Worm (Caenorhabditis elegans) whole organism, young adult: Measurements from ENCODE around the gene R04A9.1.

Experiments used
- B0019.2 ChIP-seq: fragments of 200-800 bp; sonication (Bioruptor generic); conservative IDR thresholded peaks from 2 replicates; pipeline ENCODE4 v1.3.6; 2022; ENCODE audit warnings: missing genetic modification reagents, missing genetic modification characterization, missing compliant biosample characterization
- B0035.1 ChIP-seq: sonication (generic microtip); optimal IDR thresholded peaks from 2 replicates; lab custom pipeline; 2016; ENCODE audit warnings: missing genetic modification characterization, mild to moderate bottlenecking, missing compliant biosample characterization, missing genotype, missing genetic modification reagents
- C06A6.2 ChIP-seq: fragments of 200-800 bp; sonication (Bioruptor generic); conservative IDR thresholded peaks from 2 replicates; pipeline ENCODE4 v1.3.6; 2022; ENCODE audit warnings: missing genetic modification characterization, missing compliant biosample characterization
- C17E4.6 ChIP-seq: fragments of 200-800 bp; sonication (Bioruptor generic); IDR thresholded peaks from 2 replicates; pipeline ENCODE4 v1.3.6; 2022; ENCODE audit warnings: missing genetic modification reagents, missing genetic modification characterization, missing compliant biosample characterization
- F10E7.11 ChIP-seq: sonication (generic microtip); optimal IDR thresholded peaks from 2 replicates; lab custom pipeline; 2017; ENCODE audit warnings: mild to moderate bottlenecking, missing genetic modification characterization, moderate library complexity, missing compliant biosample characterization
- F22D6.2 ChIP-seq: sonication (generic microtip); optimal IDR thresholded peaks from 2 replicates; lab custom pipeline; 2016; ENCODE audit warnings: mild to moderate bottlenecking, missing genetic modification characterization, missing compliant biosample characterization
- F23B12.7 ChIP-seq: sonication (generic microtip); optimal IDR thresholded peaks from 2 replicates; lab custom pipeline; 2017; ENCODE audit warnings: missing genetic modification characterization, mild to moderate bottlenecking, missing compliant biosample characterization, antibody characterized with exemption, moderate library complexity; ENCODE audit not compliant: insufficient read depth
- F39B2.1 ChIP-seq: fragments of 200-800 bp; sonication (Bioruptor generic); IDR thresholded peaks from 2 replicates; pipeline ENCODE4 v1.3.6; 2022; ENCODE audit warnings: missing genetic modification reagents, missing genetic modification characterization, missing compliant biosample characterization
- F49E8.2 ChIP-seq: sonication (generic microtip); optimal IDR thresholded peaks from 3 replicates; lab custom pipeline; 2017; ENCODE audit warnings: missing genetic modification characterization, mild to moderate bottlenecking, missing compliant biosample characterization, antibody characterized with exemption, moderate library complexity; ENCODE audit not compliant: insufficient read depth
- F57C9.4 ChIP-seq: sonication (generic microtip); optimal IDR thresholded peaks from 2 replicates; lab custom pipeline; 2017; ENCODE audit warnings: mild to moderate bottlenecking, missing genetic modification characterization, missing compliant biosample characterization
- K11D2.4 ChIP-seq: fragments of 200-800 bp; sonication (Bioruptor generic); IDR thresholded peaks from 2 replicates; pipeline ENCODE4 v1.3.6; 2022; ENCODE audit warnings: missing genetic modification reagents, missing genetic modification characterization, missing compliant biosample characterization
- K12H6.12 ChIP-seq: fragments of 200-800 bp; sonication (Bioruptor generic); optimal IDR thresholded peaks from 2 replicates; lab custom pipeline; 2018; ENCODE audit warnings: mild to moderate bottlenecking, missing genetic modification characterization, missing compliant biosample characterization
- Y53F4B.3 ChIP-seq: fragments of 200-800 bp; sonication (Bioruptor generic); IDR thresholded peaks from 2 replicates; pipeline ENCODE4 v1.3.6; 2022; ENCODE audit warnings: missing genetic modification reagents, missing genetic modification characterization, missing compliant biosample characterization
- Y53G8AR.9 ChIP-seq: fragments of 200-800 bp; sonication (Bioruptor generic); conservative IDR thresholded peaks from 2 replicates; pipeline ENCODE4 v1.3.6; 2022; ENCODE audit warnings: missing genetic modification reagents, missing genetic modification characterization, missing compliant biosample characterization
- Y56A3A.18 ChIP-seq: fragments of 200-800 bp; sonication (Bioruptor generic); IDR thresholded peaks from 2 replicates; pipeline ENCODE4 v1.3.6; 2022; ENCODE audit warnings: missing genetic modification reagents, missing genetic modification characterization, missing compliant biosample characterization
- Y95B8A.8 ChIP-seq: fragments of 200-800 bp; sonication (Bioruptor generic); IDR thresholded peaks from 2 replicates; pipeline ENCODE4 v1.3.6; 2022; ENCODE audit warnings: missing genetic modification reagents, missing genetic modification characterization, missing compliant biosample characterization
- akir-1 ChIP-seq: fragments of 200-800 bp; sonication (Bioruptor generic); optimal IDR thresholded peaks from 2 replicates; lab custom pipeline; 2018; ENCODE audit warnings: mild to moderate bottlenecking, missing genetic modification characterization, moderate library complexity, missing compliant biosample characterization
- ama-1 ChIP-seq, 3 experiments: fragments of 150-350 bp in 1 of 3; sonication (generic microtip) in 2 of 3; optimal IDR thresholded peaks; 2 replicates each; lab custom pipeline; 2014 to 2018; ENCODE audit warnings: missing biosample characterization in 2 of 3, missing genetic modification characterization in 2 of 3, missing genetic modification reagents in 2 of 3
- attf-5 ChIP-seq: fragments of 200-800 bp; sonication (Bioruptor generic); optimal IDR thresholded peaks from 2 replicates; lab custom pipeline; 2018; ENCODE audit warnings: mild to moderate bottlenecking, missing genetic modification characterization, missing compliant biosample characterization
- bed-2 ChIP-seq: fragments of 200-800 bp; sonication (Bioruptor generic); IDR thresholded peaks from 2 replicates; pipeline ENCODE4 v1.3.6; 2022; ENCODE audit warnings: missing genetic modification reagents, missing genetic modification characterization, missing compliant biosample characterization
- ccch-3 ChIP-seq: fragments of 200-800 bp; sonication (Bioruptor generic); optimal IDR thresholded peaks from 2 replicates; lab custom pipeline; 2018; ENCODE audit warnings: mild to moderate bottlenecking, missing genetic modification characterization, missing compliant biosample characterization
- ceh-79 ChIP-seq: sonication (generic microtip); optimal IDR thresholded peaks from 2 replicates; lab custom pipeline; 2017; ENCODE audit warnings: mild to moderate bottlenecking, missing genetic modification characterization, missing compliant biosample characterization
- chd-7 ChIP-seq: sonication (generic microtip); optimal IDR thresholded peaks from 2 replicates; lab custom pipeline; 2016; ENCODE audit warnings: mild to moderate bottlenecking, missing genetic modification characterization, moderate library complexity, missing compliant biosample characterization
- dpff-1 ChIP-seq: sonication (generic microtip); optimal IDR thresholded peaks from 2 replicates; lab custom pipeline; 2017; ENCODE audit warnings: mild to moderate bottlenecking, missing genetic modification characterization, missing compliant biosample characterization
- egl-18 ChIP-seq: fragments of 200-800 bp; sonication (Bioruptor generic); IDR thresholded peaks from 2 replicates; pipeline ENCODE4 v1.3.6; 2022; ENCODE audit warnings: missing genetic modification reagents, missing genetic modification characterization, missing compliant biosample characterization
- gei-17 ChIP-seq: fragments of 200-800 bp; sonication (Bioruptor generic); optimal IDR thresholded peaks from 2 replicates; lab custom pipeline; 2018; ENCODE audit warnings: mild to moderate bottlenecking, missing genetic modification characterization, missing compliant biosample characterization
- hsf-1 ChIP-seq: fragments of 200-800 bp; sonication (Bioruptor generic); IDR thresholded peaks from 2 replicates; pipeline ENCODE4 v1.3.6; 2022; ENCODE audit warnings: missing genetic modification reagents, missing genetic modification characterization, missing compliant biosample characterization
- lag-1 ChIP-seq: fragments of 200-800 bp; sonication (Bioruptor generic); IDR thresholded peaks from 2 replicates; pipeline ENCODE4 v1.3.6; 2022; ENCODE audit warnings: missing genetic modification reagents, missing genetic modification characterization, missing compliant biosample characterization
- let-526 ChIP-seq: fragments of 200-800 bp; sonication (Bioruptor generic); IDR thresholded peaks from 2 replicates; pipeline ENCODE4 v1.3.6; 2022; ENCODE audit warnings: missing genetic modification reagents, missing genetic modification characterization, missing compliant biosample characterization
- lin-26 ChIP-seq: fragments of 200-800 bp; sonication (Bioruptor generic); IDR thresholded peaks from 2 replicates; pipeline ENCODE4 v1.3.6; 2022; ENCODE audit warnings: missing genetic modification reagents, missing genetic modification characterization, missing compliant biosample characterization
- lin-35 ChIP-seq, 3 experiments: fragments of 150-350 bp in 2 of 3; sonication (generic microtip) in 1 of 3; optimal IDR thresholded peaks; 2 replicates each; lab custom pipeline; 2014 to 2018; ENCODE audit warnings: missing biosample characterization in 3 of 3, missing genetic modification characterization in 3 of 3, missing genetic modification reagents in 3 of 3
- lsy-27 ChIP-seq: sonication (generic microtip); optimal IDR thresholded peaks from 2 replicates; lab custom pipeline; 2017; ENCODE audit warnings: missing genetic modification characterization, mild to moderate bottlenecking, missing compliant biosample characterization, antibody characterized with exemption, missing genotype, borderline replicate concordance; ENCODE audit not compliant: insufficient read depth
- madf-6 ChIP-seq: fragments of 200-800 bp; sonication (Bioruptor generic); IDR thresholded peaks from 2 replicates; pipeline ENCODE4 v1.3.6; 2022; ENCODE audit warnings: missing genetic modification reagents, missing genetic modification characterization, missing compliant biosample characterization
- mel-28 ChIP-seq: sonication (generic microtip); optimal IDR thresholded peaks from 2 replicates; lab custom pipeline; 2016; ENCODE audit warnings: borderline replicate concordance, mild to moderate bottlenecking, missing genetic modification characterization, missing compliant biosample characterization
- mes-4 ChIP-seq: sonication (generic microtip); optimal IDR thresholded peaks from 2 replicates; lab custom pipeline; 2016; ENCODE audit warnings: missing genotype, missing genetic modification characterization, missing compliant biosample characterization
- nhr-27 ChIP-seq: fragments of 200-800 bp; sonication (Bioruptor generic); optimal IDR thresholded peaks from 2 replicates; lab custom pipeline; 2018; ENCODE audit warnings: mild to moderate bottlenecking, missing genetic modification characterization, moderate library complexity, missing compliant biosample characterization
- nhr-90 ChIP-seq: sonication (generic microtip); optimal IDR thresholded peaks from 2 replicates; lab custom pipeline; 2016; ENCODE audit warnings: missing genotype, mild to moderate bottlenecking, missing genetic modification characterization, missing compliant biosample characterization
- pbrm-1 ChIP-seq: fragments of 200-800 bp; sonication (Bioruptor generic); IDR thresholded peaks from 2 replicates; pipeline ENCODE4 v1.3.6; 2022; ENCODE audit warnings: missing genetic modification reagents, missing genetic modification characterization, missing compliant biosample characterization
- rcor-1 ChIP-seq: fragments of 200-800 bp; sonication (Bioruptor generic); IDR thresholded peaks from 2 replicates; pipeline ENCODE4 v1.3.6; 2022; ENCODE audit warnings: missing genetic modification reagents, missing genetic modification characterization, missing compliant biosample characterization
- sdz-38 ChIP-seq: sonication (generic microtip); optimal IDR thresholded peaks from 2 replicates; lab custom pipeline; 2016; ENCODE audit warnings: missing genotype, missing genetic modification characterization, missing compliant biosample characterization
- sea-2 ChIP-seq: fragments of 200-800 bp; sonication (Bioruptor generic); IDR thresholded peaks from 2 replicates; pipeline ENCODE4 v1.3.6; 2022; ENCODE audit warnings: missing genetic modification characterization, missing compliant biosample characterization
- sptf-2 ChIP-seq: fragments of 200-800 bp; sonication (Bioruptor generic); optimal IDR thresholded peaks from 2 replicates; lab custom pipeline; 2018; ENCODE audit warnings: mild to moderate bottlenecking, missing genetic modification characterization, missing compliant biosample characterization
- tbp1 ChIP-seq: fragments of 200-800 bp; sonication (Bioruptor generic); optimal IDR thresholded peaks from 2 replicates; lab custom pipeline; 2018; ENCODE audit warnings: mild to moderate bottlenecking, missing genetic modification characterization, missing compliant biosample characterization
- unc-130 ChIP-seq: sonication (generic microtip); optimal IDR thresholded peaks from 2 replicates; lab custom pipeline; 2016; ENCODE audit warnings: missing genetic modification reagents, missing genetic modification characterization, missing compliant biosample characterization
- unc-62 ChIP-seq: fragments of 150-350 bp; optimal IDR thresholded peaks from 2 replicates; lab custom pipeline; 2014; ENCODE audit warnings: missing biosample characterization, missing genetic modification reagents, missing genetic modification characterization
- ztf-18 ChIP-seq: sonication (generic microtip); optimal IDR thresholded peaks from 2 replicates; lab custom pipeline; 2016; ENCODE audit warnings: missing genotype, mild to moderate bottlenecking, missing genetic modification characterization, missing compliant biosample characterization
- ztf-28 ChIP-seq: fragments of 200-800 bp; sonication (Bioruptor generic); IDR thresholded peaks from 2 replicates; pipeline ENCODE4 v1.3.6; 2022; ENCODE audit warnings: missing genetic modification reagents, missing genetic modification characterization, missing compliant biosample characterization

R04A9.1 gene

DNA sequence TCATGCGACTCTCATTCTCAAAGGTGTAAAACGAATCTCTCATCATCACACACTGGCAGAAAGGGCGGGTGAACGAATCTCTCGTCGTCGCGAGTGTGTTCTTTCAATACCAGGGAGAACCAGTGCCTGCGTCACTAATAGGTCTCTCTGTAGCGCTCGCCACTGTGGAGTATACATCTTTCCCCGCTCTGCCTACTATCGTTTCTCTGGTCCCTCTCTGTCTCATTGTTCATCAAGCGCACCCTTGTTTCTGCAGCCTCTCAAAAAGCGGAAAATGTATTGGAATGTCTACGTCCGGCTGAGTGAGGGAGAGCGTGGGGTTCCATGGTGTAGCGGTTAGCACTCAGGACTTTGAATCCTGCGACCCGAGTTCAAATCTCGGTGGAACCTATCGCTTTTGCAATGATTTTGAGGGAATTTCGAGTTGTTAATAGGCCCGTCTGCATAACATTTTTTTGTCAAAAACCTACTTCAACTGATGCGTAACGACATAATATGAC, 5.4 kb downstream of the R04A9.1 start (continued):
- TF ChIP-seq K12H6.12 (tag; lab: Kevin White, UChicago) (peak; percentile 85), Y53F4B.3 (no peak), ama-1 (optimal IDR thresholded peaks at IDR 0.05; lab: Kevin White, UChicago) (no peak), ama-1 (GFP tag; optimal IDR thresholded peaks at IDR 0.05; lab: Kevin White, UChicago) (peak in 1 of 2 experiments; percentile 26), F23B12.7 (tag; lab: Kevin White, UChicago) (peak; percentile 58), gei-17 (GFP tag; lab: Kevin White, UChicago) (peak; percentile 95), tbp1 (GFP tag; lab: Kevin White, UChicago) (peak; percentile 96), C06A6.2 (peak; percentile 82; the same call in 1 of the 2 replicates), F10E7.11 (tag; lab: Kevin White, UChicago) (peak; percentile 82), sea-2 (0 out of 2 replicates have a peak, but pooled peaks have one; percentile 48), rcor-1 (peak; percentile 76), lsy-27 (tag; lab: Kevin White, UChicago) (no peak), egl-18 (peak; percentile 86), sdz-38 (no peak), Y95B8A.8 (GFP tag; lab: Robert Waterston, UW) (peak; percentile 38; the same call in 1 of the 2 replicates), akir-1 (no peak), let-526 (GFP tag; lab: Robert Waterston, UW) (peak; percentile 27; the same call in 1 of the 2 replicates), mes-4 (tag; lab: Kevin White, UChicago) (no peak), nhr-27 (tag; lab: Kevin White, UChicago) (peak; percentile 35), Y53G8AR.9 (GFP tag; lab: Robert Waterston, UW) (0 out of 2 replicates have a peak, but pooled peaks have one; percentile 67), F39B2.1 (GFP tag; lab: Robert Waterston, UW) (no peak), chd-7 (tag; lab: Kevin White, UChicago) (peak; percentile 89), C17E4.6 (GFP tag; lab: Robert Waterston, UW) (0 out of 2 replicates have a peak, but pooled peaks have one; percentile 11), F22D6.2 (tag; lab: Kevin White, UChicago) (peak; percentile 83), F57C9.4 (no peak), lin-35 (GFP tag; optimal IDR thresholded peaks at IDR 0.05; lab: Kevin White, UChicago) (peak in 1 of 3 experiments; percentile 82), B0035.1 (peak; percentile 83), bed-2 (GFP tag; lab: Robert Waterston, UW) (peak; percentile 71; the same call in 1 of the 2 replicates), madf-6 (GFP tag; lab: Robert Waterston, UW) (peak; percentile 28; the same call in 1 of the 2 replicates), ceh-79 (tag; lab: Kevin White, UChicago) (peak; percentile 67), hsf-1 (GFP tag; lab: Robert Waterston, UW) (no peak), unc-130 (GFP tag; lab: Kevin White, UChicago) (no peak), attf-5 (GFP tag; lab: Kevin White, UChicago) (peak; percentile 55), pbrm-1 (GFP tag; lab: Robert Waterston, UW) (peak; percentile 73; the same call in 1 of the 2 replicates), sptf-2 (GFP tag; lab: Kevin White, UChicago) (no peak), lag-1 (GFP tag; lab: Robert Waterston, UW) (no peak), ztf-28 (GFP tag; lab: Robert Waterston, UW) (peak; percentile 39; the same call in 1 of the 2 replicates), unc-62 (GFP tag; lab: Kevin White, UChicago) (no peak), ztf-18 (tag; lab: Kevin White, UChicago) (peak; percentile 50), mel-28 (tag; lab: Kevin White, UChicago) (no peak), B0019.2 (GFP tag; lab: Robert Waterston, UW) (no peak; the same call in 1 of the 2 replicates), ccch-3 (GFP tag; lab: Kevin White, UChicago) (no peak), lin-26 (GFP tag; lab: Robert Waterston, UW) (peak; percentile 86), K11D2.4 (peak; percentile 89), nhr-90 (tag; lab: Kevin White, UChicago) (peak; percentile 83), Y56A3A.18 (GFP tag; lab: Robert Waterston, UW) (peak; percentile 70), F49E8.2 (peak; percentile 31), dpff-1 (tag; lab: Kevin White, UChicago) (no peak)
